Worm (Caenorhabditis elegans): ENCODE measurements around the gene dmsr-6.

ce11 chrII:14497848-14498247 lies 42.4 kb downstream of the dmsr-6 start, which contains the start of gene dhs-8:
- TF ChIP-seq cog-1 (tag; optimal IDR thresholded peaks at IDR 0.05) (no peak), flt-1 (GFP tag; IDR thresholded peaks at IDR 0.05) (no peak), ref-1 (GFP tag; conservative IDR thresholded peaks at IDR 0.05) (no peak), med-1 (GFP tag; optimal IDR thresholded peaks at IDR 0.05; ENCODE audit: insufficient read depth) (no peak), ztf-23 (GFP tag; IDR thresholded peaks at IDR 0.05) (no peak), ztf-29 (GFP tag; IDR thresholded peaks at IDR 0.05) (no peak), T22C8.4 (GFP tag; IDR thresholded peaks at IDR 0.05) (no peak), klf-2 (GFP tag; conservative IDR thresholded peaks at IDR 0.05) (no peak), tab-1 (GFP tag; IDR thresholded peaks at IDR 0.05) (no peak)
